Worm (Caenorhabditis elegans) whole organism, young adult: Measurements from ENCODE around the gene fbxa-154.

Experiments
- B0035.1 ChIP-seq: sonication (generic microtip); optimal IDR thresholded peaks from 2 replicates; lab custom pipeline; 2016; ENCODE audit warnings: missing genetic modification characterization, mild to moderate bottlenecking, missing compliant biosample characterization, missing genotype, missing genetic modification reagents
- C06A6.2 ChIP-seq: fragments of 200-800 bp; sonication (Bioruptor generic); conservative IDR thresholded peaks from 2 replicates; pipeline ENCODE4 v1.3.6; 2022; ENCODE audit warnings: missing genetic modification characterization, missing compliant biosample characterization
- F23B12.7 ChIP-seq: sonication (generic microtip); optimal IDR thresholded peaks from 2 replicates; lab custom pipeline; 2017; ENCODE audit warnings: missing genetic modification characterization, mild to moderate bottlenecking, missing compliant biosample characterization, antibody characterized with exemption, moderate library complexity; ENCODE audit not compliant: insufficient read depth
- F39B2.1 ChIP-seq: fragments of 200-800 bp; sonication (Bioruptor generic); IDR thresholded peaks from 2 replicates; pipeline ENCODE4 v1.3.6; 2022; ENCODE audit warnings: missing genetic modification reagents, missing genetic modification characterization, missing compliant biosample characterization
- F55B11.4 ChIP-seq: sonication (generic microtip); optimal IDR thresholded peaks from 2 replicates; lab custom pipeline; 2016; ENCODE audit warnings: missing compliant biosample characterization, missing genetic modification characterization, borderline replicate concordance; ENCODE audit not compliant: insufficient read depth
- Y79H2A.3 ChIP-seq: fragments of 200-800 bp; sonication (Bioruptor generic); conservative IDR thresholded peaks from 2 replicates; pipeline ENCODE4 v1.3.6; 2022; ENCODE audit warnings: missing genetic modification reagents, missing genetic modification characterization, missing compliant biosample characterization
- ama-1 ChIP-seq, 3 experiments: fragments of 150-350 bp in 1 of 3; sonication (generic microtip) in 2 of 3; optimal IDR thresholded peaks; 2 replicates each; lab custom pipeline; 2014 to 2018; ENCODE audit warnings: missing biosample characterization in 2 of 3, missing genetic modification characterization in 2 of 3, missing genetic modification reagents in 2 of 3
- attf-5 ChIP-seq: fragments of 200-800 bp; sonication (Bioruptor generic); optimal IDR thresholded peaks from 2 replicates; lab custom pipeline; 2018; ENCODE audit warnings: mild to moderate bottlenecking, missing genetic modification characterization, missing compliant biosample characterization
- attf-6 ChIP-seq: fragments of 200-800 bp; sonication (Bioruptor generic); IDR thresholded peaks from 2 replicates; pipeline ENCODE4 v1.3.6; 2022; ENCODE audit warnings: missing genetic modification reagents, missing genetic modification characterization, missing compliant biosample characterization
- bed-1 ChIP-seq: fragments of 200-800 bp; sonication (Bioruptor generic); IDR thresholded peaks from 2 replicates; pipeline ENCODE4 v1.3.6; 2022; ENCODE audit warnings: missing genetic modification reagents, missing genetic modification characterization, missing compliant biosample characterization
- cebp-1 ChIP-seq, 2 experiments: fragments of 200-800 bp in 1 of 2; sonication (Bioruptor generic) in 1 of 2; sonication (generic microtip) in 1 of 2; IDR thresholded peaks in 1 of 2; optimal IDR thresholded peaks in 1 of 2; 2 replicates each; pipeline versions ENCODE4 v1.3.6 to Lab custom; 2017 to 2022; ENCODE audit warnings: missing compliant biosample characterization in 2 of 2, missing genetic modification characterization in 2 of 2, mild to moderate bottlenecking in 1 of 2, missing genetic modification reagents in 1 of 2, moderate library complexity in 1 of 2
- chd-7 ChIP-seq: sonication (generic microtip); optimal IDR thresholded peaks from 2 replicates; lab custom pipeline; 2016; ENCODE audit warnings: mild to moderate bottlenecking, missing genetic modification characterization, moderate library complexity, missing compliant biosample characterization
- dpff-1 ChIP-seq: sonication (generic microtip); optimal IDR thresholded peaks from 2 replicates; lab custom pipeline; 2017; ENCODE audit warnings: mild to moderate bottlenecking, missing genetic modification characterization, missing compliant biosample characterization
- ets-4 ChIP-seq: fragments of 200-800 bp; sonication (Bioruptor generic); optimal IDR thresholded peaks from 2 replicates; lab custom pipeline; 2018; ENCODE audit warnings: mild to moderate bottlenecking, missing genetic modification characterization, missing compliant biosample characterization
- hmg-1.2 ChIP-seq: fragments of 200-800 bp; sonication (Bioruptor generic); IDR thresholded peaks from 2 replicates; pipeline ENCODE4 v1.3.6; 2022; ENCODE audit warnings: missing genetic modification reagents, missing genetic modification characterization, missing compliant biosample characterization
- hmg-20 ChIP-seq: fragments of 200-800 bp; sonication (Bioruptor generic); IDR thresholded peaks from 2 replicates; pipeline ENCODE4 v1.3.6; 2022; ENCODE audit warnings: missing genetic modification reagents, missing genetic modification characterization, missing compliant biosample characterization
- hsf-1 ChIP-seq: fragments of 200-800 bp; sonication (Bioruptor generic); IDR thresholded peaks from 2 replicates; pipeline ENCODE4 v1.3.6; 2022; ENCODE audit warnings: missing genetic modification reagents, missing genetic modification characterization, missing compliant biosample characterization
- lin-26 ChIP-seq: fragments of 200-800 bp; sonication (Bioruptor generic); IDR thresholded peaks from 2 replicates; pipeline ENCODE4 v1.3.6; 2022; ENCODE audit warnings: missing genetic modification reagents, missing genetic modification characterization, missing compliant biosample characterization
- lin-40 ChIP-seq: sonication (generic microtip); optimal IDR thresholded peaks from 2 replicates; lab custom pipeline; 2016; ENCODE audit warnings: missing genetic modification characterization, mild to moderate bottlenecking, missing compliant biosample characterization, missing genotype, missing genetic modification reagents
- lin-54 ChIP-seq: fragments of 200-800 bp; sonication (Bioruptor generic); optimal IDR thresholded peaks from 2 replicates; lab custom pipeline; 2018; ENCODE audit warnings: mild to moderate bottlenecking, missing genetic modification characterization, missing compliant biosample characterization
- madf-3 ChIP-seq: fragments of 200-800 bp; sonication (Bioruptor generic); IDR thresholded peaks from 2 replicates; pipeline ENCODE4 v1.3.6; 2022; ENCODE audit warnings: missing genetic modification reagents, missing genetic modification characterization, missing compliant biosample characterization
- nfya-2 ChIP-seq: fragments of 200-800 bp; sonication (Bioruptor generic); IDR thresholded peaks from 2 replicates; pipeline ENCODE4 v1.3.6; 2022; ENCODE audit warnings: missing genetic modification reagents, missing genetic modification characterization, missing compliant biosample characterization
- nhr-179 ChIP-seq: sonication (generic microtip); optimal IDR thresholded peaks from 2 replicates; lab custom pipeline; 2016; ENCODE audit warnings: mild to moderate bottlenecking, missing genetic modification characterization, missing compliant biosample characterization
- nhr-80 ChIP-seq: sonication (generic microtip); optimal IDR thresholded peaks from 2 replicates; lab custom pipeline; 2016; ENCODE audit warnings: missing genetic modification characterization, missing compliant biosample characterization
- rcor-1 ChIP-seq: fragments of 200-800 bp; sonication (Bioruptor generic); IDR thresholded peaks from 2 replicates; pipeline ENCODE4 v1.3.6; 2022; ENCODE audit warnings: missing genetic modification reagents, missing genetic modification characterization, missing compliant biosample characterization
- repo-1 ChIP-seq: sonication (generic microtip); optimal IDR thresholded peaks from 2 replicates; lab custom pipeline; 2017; ENCODE audit warnings: mild to moderate bottlenecking, missing genetic modification characterization, missing compliant biosample characterization
- rpc-1 ChIP-seq, 2 experiments: fragments of 150-350 bp in 1 of 2; sonication (generic microtip) in 1 of 2; optimal IDR thresholded peaks; 2 replicates each; lab custom pipeline; 2014 to 2018; ENCODE audit warnings: missing biosample characterization in 1 of 2, missing genetic modification characterization in 1 of 2, missing genetic modification reagents in 1 of 2, missing genotype in 1 of 2
- snpc-1.3 ChIP-seq: sonication (generic microtip); optimal IDR thresholded peaks from 2 replicates; lab custom pipeline; 2017; ENCODE audit warnings: missing genetic modification characterization, mild to moderate bottlenecking, missing compliant biosample characterization, antibody characterized with exemption, moderate library complexity, missing genotype, missing genetic modification reagents; ENCODE audit not compliant: insufficient read depth
- snpc-4 ChIP-seq, 5 experiments: fragments of 150-350 bp in 1 of 5; sonication (generic microtip) in 4 of 5; optimal IDR thresholded peaks; 2 replicates each; lab custom pipeline; 2014 to 2018; ENCODE audit warnings: missing genetic modification characterization in 5 of 5, missing biosample characterization in 3 of 5, antibody characterized with exemption in 2 of 5, mild to moderate bottlenecking in 2 of 5, missing compliant biosample characterization in 2 of 5, missing genotype in 2 of 5, moderate library complexity in 2 of 5, missing genetic modification reagents in 1 of 5
- somi-1 ChIP-seq: fragments of 200-800 bp; sonication (Bioruptor generic); optimal IDR thresholded peaks from 2 replicates; lab custom pipeline; 2018; ENCODE audit warnings: mild to moderate bottlenecking, missing genetic modification characterization, missing compliant biosample characterization
- sptf-2 ChIP-seq: fragments of 200-800 bp; sonication (Bioruptor generic); optimal IDR thresholded peaks from 2 replicates; lab custom pipeline; 2018; ENCODE audit warnings: mild to moderate bottlenecking, missing genetic modification characterization, missing compliant biosample characterization
- tbp1 ChIP-seq: fragments of 200-800 bp; sonication (Bioruptor generic); optimal IDR thresholded peaks from 2 replicates; lab custom pipeline; 2018; ENCODE audit warnings: mild to moderate bottlenecking, missing genetic modification characterization, missing compliant biosample characterization
- tbx-9 ChIP-seq: sonication (generic microtip); optimal IDR thresholded peaks from 2 replicates; lab custom pipeline; 2016; ENCODE audit warnings: borderline replicate concordance, missing genetic modification characterization, inconsistent platforms, missing compliant biosample characterization
- tlf-1 ChIP-seq: fragments of 200-800 bp; sonication (Bioruptor generic); optimal IDR thresholded peaks from 2 replicates; lab custom pipeline; 2018; ENCODE audit warnings: mild to moderate bottlenecking, missing genetic modification characterization, missing compliant biosample characterization
- unc-130 ChIP-seq: sonication (generic microtip); optimal IDR thresholded peaks from 2 replicates; lab custom pipeline; 2016; ENCODE audit warnings: missing genetic modification reagents, missing genetic modification characterization, missing compliant biosample characterization
- ztf-26 ChIP-seq: sonication (generic microtip); optimal IDR thresholded peaks from 2 replicates; lab custom pipeline; 2017; ENCODE audit warnings: missing genetic modification characterization, missing compliant biosample characterization
- ztf-3 ChIP-seq: fragments of 200-800 bp; sonication (Bioruptor generic); optimal IDR thresholded peaks from 2 replicates; lab custom pipeline; 2018; ENCODE audit warnings: mild to moderate bottlenecking, missing genetic modification characterization, missing compliant biosample characterization

The fbxa-154 gene

DNA sequence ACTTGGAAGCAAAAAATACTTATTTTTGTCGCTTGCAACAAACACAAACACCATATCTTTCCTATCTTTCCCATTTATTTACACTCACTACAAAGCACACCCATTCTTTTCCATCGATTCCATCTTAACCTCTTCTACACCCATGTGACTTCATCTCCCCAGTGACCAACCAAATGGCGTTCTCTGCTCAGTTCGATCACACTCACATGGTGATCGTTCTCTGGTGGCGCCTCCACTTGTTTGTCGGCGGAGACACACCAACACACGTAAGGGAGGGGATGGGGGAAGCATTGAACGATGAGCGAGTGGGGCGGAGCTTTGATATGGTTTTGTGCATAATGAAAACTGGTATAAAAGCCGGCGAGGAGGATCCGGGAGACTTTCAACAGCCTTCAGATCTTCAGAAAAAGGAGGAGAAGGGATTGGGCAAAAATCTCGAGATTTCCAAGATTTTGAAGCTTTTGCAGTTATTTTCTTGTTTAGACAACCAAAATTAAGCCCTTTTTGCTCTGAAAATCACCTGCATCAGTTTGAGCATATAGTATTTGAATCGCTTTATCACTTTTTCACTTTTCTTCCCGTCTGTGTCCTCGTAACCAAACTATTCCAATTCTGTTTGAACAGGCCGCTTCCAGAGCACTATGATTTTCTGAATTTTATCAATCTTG lies 38.3 kb downstream of the fbxa-154 start (continued):
- TF ChIP-seq rcor-1 (GFP tag; lab: Robert Waterston, UW), result no peak
- no peak for TF ChIP-seq madf-3 (GFP tag; lab: Robert Waterston, UW)
- no peak for TF ChIP-seq F23B12.7
- TF ChIP-seq ztf-3 (GFP tag; lab: Kevin White, UChicago), result no peak
- no peak for TF ChIP-seq Y79H2A.3 (GFP tag; lab: Robert Waterston, UW)
- TF ChIP-seq snpc-1.3 (tag; lab: Kevin White, UChicago), result no peak
- TF ChIP-seq dpff-1 (tag; lab: Kevin White, UChicago), result no peak
- no peak for TF ChIP-seq tbx-9
- TF ChIP-seq bed-1 (GFP tag; lab: Robert Waterston, UW), result no peak
- no peak for TF ChIP-seq nhr-179 (tag; lab: Kevin White, UChicago)
- no peak for TF ChIP-seq hmg-20 (GFP tag; lab: Robert Waterston, UW)

DNA sequence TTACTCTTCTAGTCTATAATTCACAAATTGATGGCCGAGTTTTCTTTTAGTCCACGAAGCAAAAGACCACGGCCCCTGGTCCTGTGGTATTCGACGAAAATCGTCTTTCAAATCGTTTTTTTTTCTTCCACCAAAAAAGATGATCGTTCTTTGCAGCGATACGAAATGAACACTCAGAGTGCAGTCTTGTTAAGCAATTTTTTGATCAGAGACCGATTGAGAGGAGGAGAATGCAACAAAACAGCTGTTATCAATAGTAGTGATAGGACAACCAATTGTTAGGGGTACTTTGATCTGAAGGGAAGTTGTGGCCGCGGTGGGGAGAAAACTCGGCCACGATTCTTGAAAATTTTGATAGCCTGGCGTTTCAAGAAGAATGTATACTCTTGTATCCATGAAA lies 41.0 kb downstream of the fbxa-154 start:
- TF ChIP-seq sptf-2 (GFP tag; lab: Kevin White, UChicago) (no peak), repo-1 (tag; lab: Kevin White, UChicago) (no peak), nhr-80 (tag; lab: Kevin White, UChicago) (peak; percentile 61), somi-1 (GFP tag; lab: Kevin White, UChicago) (peak; percentile 37), ztf-26 (peak; percentile 69), tbp1 (GFP tag; lab: Kevin White, UChicago) (peak; percentile 22), B0035.1 (tag; lab: Kevin White, UChicago) (no peak), lin-54 (peak; percentile 11), hmg-1.2 (no peak), snpc-4 (GFP tag; optimal IDR thresholded peaks at IDR 0.05; lab: Kevin White, UChicago) (no peak), snpc-4 (tag; optimal IDR thresholded peaks at IDR 0.05; lab: Kevin White, UChicago) (peak in 1 of 4 experiments; percentile 13), chd-7 (tag; lab: Kevin White, UChicago) (peak; percentile 12), C06A6.2 (GFP tag; lab: Robert Waterston, UW) (0 out of 2 replicates have a peak, but pooled peaks have one; percentile 24), lin-40 (tag; lab: Kevin White, UChicago) (peak; percentile 4)

DNA sequence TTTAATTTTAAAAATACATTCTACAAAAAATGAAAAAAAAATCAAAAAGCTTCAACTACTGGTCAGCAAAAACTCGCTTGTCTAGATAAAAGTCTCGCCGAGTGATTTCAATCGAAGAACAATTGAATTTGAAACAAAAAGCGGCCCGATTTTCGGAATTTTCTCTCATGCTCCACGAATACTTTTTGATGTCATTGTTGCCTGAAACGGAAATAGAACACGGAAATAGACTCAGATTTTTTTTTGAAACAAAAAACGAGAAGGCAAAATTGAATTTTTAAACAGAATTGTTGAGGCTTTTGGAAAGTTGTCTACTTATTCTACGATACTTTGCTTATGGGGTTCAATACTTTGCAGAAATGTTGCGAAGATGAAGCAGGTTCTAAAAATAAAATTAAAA lies 41.5 kb downstream of the fbxa-154 start:
- no peak for TF ChIP-seq lin-26 (GFP tag; lab: Robert Waterston, UW)
- TF ChIP-seq hsf-1 (GFP tag; lab: Robert Waterston, UW), result no peak
- TF ChIP-seq attf-6 (GFP tag; lab: Robert Waterston, UW), result no peak
- TF ChIP-seq unc-130, result no peak
- no peak for TF ChIP-seq repo-1 (tag; lab: Kevin White, UChicago)
- no peak for TF ChIP-seq nfya-2 (GFP tag; lab: Robert Waterston, UW)
- TF ChIP-seq ets-4 (GFP tag; lab: Kevin White, UChicago), result no peak
- TF ChIP-seq tlf-1 (GFP tag; lab: Kevin White, UChicago), result no peak
- TF ChIP-seq rpc-1 (optimal IDR thresholded peaks at IDR 0.05; lab: Kevin White, UChicago), result no peak
- no peak for TF ChIP-seq rpc-1 (tag; optimal IDR thresholded peaks at IDR 0.05; lab: Kevin White, UChicago)
- TF ChIP-seq cebp-1 (GFP tag; IDR thresholded peaks at IDR 0.05; lab: Robert Waterston, UW), result no peak
- TF ChIP-seq cebp-1 (tag; optimal IDR thresholded peaks at IDR 0.05; lab: Kevin White, UChicago), result no peak
- TF ChIP-seq F39B2.1 (GFP tag; lab: Robert Waterston, UW), result no peak
- TF ChIP-seq ama-1 (optimal IDR thresholded peaks at IDR 0.05; lab: Kevin White, UChicago), result no peak
- TF ChIP-seq ama-1 (GFP tag; optimal IDR thresholded peaks at IDR 0.05; lab: Kevin White, UChicago), result no peak
- TF ChIP-seq attf-5 (GFP tag; lab: Kevin White, UChicago), result no peak
- no peak for TF ChIP-seq snpc-4 (GFP tag; optimal IDR thresholded peaks at IDR 0.05; lab: Kevin White, UChicago)
- TF ChIP-seq snpc-4 (tag; optimal IDR thresholded peaks at IDR 0.05; lab: Kevin White, UChicago), result no peak
- no peak for TF ChIP-seq snpc-1.3 (tag; lab: Kevin White, UChicago)
- TF ChIP-seq F55B11.4 (tag; lab: Kevin White, UChicago), result no peak
- no peak for TF ChIP-seq nhr-179 (tag; lab: Kevin White, UChicago)
- no peak for TF ChIP-seq lin-54
- no peak for TF ChIP-seq dpff-1 (tag; lab: Kevin White, UChicago)
